Worm (Caenorhabditis elegans) whole organism, L4 larva: ENCODE measurements around the gene F46C3.7.
A peak's percentile ranks its signal among the peaks of the same experiment; 100 is the strongest.

Experiments
- D1046.2 ChIP-seq: fragments of 200-800 bp; sonication (Bioruptor generic); IDR thresholded peaks from 2 replicates; pipeline ENCODE4 v1.3.6; 2022; ENCODE audit warnings: missing genetic modification characterization, missing compliant biosample characterization
- F37D6.2 ChIP-seq: sonication (generic microtip); optimal IDR thresholded peaks from 2 replicates; lab custom pipeline; 2016; ENCODE audit warnings: mild to moderate bottlenecking, missing genetic modification characterization, missing compliant biosample characterization
- F44E2.7 ChIP-seq: fragments of 200-800 bp; sonication (Bioruptor generic); IDR thresholded peaks from 2 replicates; pipeline ENCODE4 v2.1.2; 2022; ENCODE audit warnings: missing genetic modification characterization, missing compliant biosample characterization
- R02D3.7 ChIP-seq: fragments of 150-350 bp; sonication (generic microtip); optimal IDR thresholded peaks from 3 replicates; lab custom pipeline; 2014; ENCODE audit warnings: missing biosample characterization, missing genetic modification characterization
- T26A8.4 ChIP-seq: fragments of 200-800 bp; sonication (Bioruptor generic); IDR thresholded peaks from 2 replicates; pipeline ENCODE4 v1.3.6; 2022; ENCODE audit warnings: missing genetic modification characterization, missing compliant biosample characterization
- Y75B8A.6 ChIP-seq: fragments of 200-800 bp; sonication (Bioruptor generic); IDR thresholded peaks from 2 replicates; pipeline ENCODE4 v1.3.6; 2022; ENCODE audit warnings: missing genetic modification reagents, missing genetic modification characterization, missing compliant biosample characterization
- aha-1 ChIP-seq: fragments of 150-350 bp; peaks from one replicate; lab custom pipeline; 2014; ENCODE audit warnings: missing biosample characterization, missing genetic modification characterization
- attf-4 ChIP-seq: sonication (generic microtip); optimal IDR thresholded peaks from 3 replicates; lab custom pipeline; 2017; ENCODE audit warnings: missing biosample characterization, missing genetic modification characterization
- ceh-32 ChIP-seq: sonication (generic microtip); optimal IDR thresholded peaks from 2 replicates; lab custom pipeline; 2016; ENCODE audit warnings: mild to moderate bottlenecking, missing genetic modification characterization, missing compliant biosample characterization; ENCODE audit not compliant: poor library complexity
- ceh-44 ChIP-seq: fragments of 200-800 bp; sonication (Bioruptor generic); IDR thresholded peaks from 2 replicates; pipeline ENCODE4 v1.3.6; 2022; ENCODE audit warnings: missing genetic modification reagents, missing genetic modification characterization, missing compliant biosample characterization
- ctbp-1 ChIP-seq: fragments of 200-800 bp; sonication (Bioruptor generic); IDR thresholded peaks from 2 replicates; pipeline ENCODE4 v1.3.6; 2022; ENCODE audit warnings: missing genetic modification reagents, missing genetic modification characterization, missing compliant biosample characterization
- daf-16 ChIP-seq, 3 experiments: sonication (generic microtip); optimal IDR thresholded peaks; 2 replicates each; lab custom pipeline; 2016 to 2017; ENCODE audit warnings: missing genetic modification characterization in 3 of 3, missing genetic modification reagents in 3 of 3, mild to moderate bottlenecking in 2 of 3, missing compliant biosample characterization in 2 of 3, missing biosample characterization in 1 of 3, moderate library complexity in 1 of 3
- dmd-6 ChIP-seq: fragments of 200-800 bp; sonication (Bioruptor generic); IDR thresholded peaks from 2 replicates; pipeline ENCODE4 v1.3.6; 2022; ENCODE audit warnings: missing genetic modification reagents, missing genetic modification characterization, missing compliant biosample characterization
- dmd-8 ChIP-seq: fragments of 200-800 bp; sonication (Bioruptor generic); IDR thresholded peaks from 2 replicates; pipeline ENCODE4 v1.3.6; 2022; ENCODE audit warnings: missing genetic modification characterization, missing compliant biosample characterization
- dve-1 ChIP-seq: sonication (generic microtip); optimal IDR thresholded peaks from 2 replicates; lab custom pipeline; 2017; ENCODE audit warnings: antibody characterized with exemption, mild to moderate bottlenecking, missing genetic modification characterization, missing compliant biosample characterization; ENCODE audit not compliant: insufficient read depth
- egl-27 ChIP-seq: sonication (generic microtip); optimal IDR thresholded peaks from 3 replicates; lab custom pipeline; 2017; ENCODE audit warnings: missing biosample characterization, missing genetic modification reagents, missing genetic modification characterization
- fkh-10 ChIP-seq: fragments of 150-350 bp; optimal IDR thresholded peaks from 2 replicates; lab custom pipeline; 2014; ENCODE audit warnings: missing biosample characterization, missing genetic modification reagents, missing genetic modification characterization
- hif-1 ChIP-seq, 2 experiments: sonication (generic microtip); optimal IDR thresholded peaks; 2 replicates each; lab custom pipeline; 2016 to 2017; ENCODE audit warnings: missing compliant biosample characterization in 2 of 2, missing genetic modification characterization in 2 of 2, missing genetic modification reagents in 2 of 2, missing genotype in 2 of 2, mild to moderate bottlenecking in 1 of 2
- hlh-11 ChIP-seq: fragments of 200-800 bp; sonication (Bioruptor generic); optimal IDR thresholded peaks from 2 replicates; lab custom pipeline; 2018; ENCODE audit warnings: mild to moderate bottlenecking, missing genetic modification characterization, missing compliant biosample characterization
- hlh-30 ChIP-seq: sonication (generic microtip); optimal IDR thresholded peaks from 2 replicates; lab custom pipeline; 2017; ENCODE audit warnings: antibody characterized with exemption, mild to moderate bottlenecking, missing genetic modification characterization, missing compliant biosample characterization; ENCODE audit not compliant: insufficient read depth
- hmg-1.1 ChIP-seq: fragments of 200-800 bp; sonication (Bioruptor generic); IDR thresholded peaks from 2 replicates; pipeline ENCODE4 v1.3.6; 2022; ENCODE audit warnings: missing genetic modification reagents, missing genetic modification characterization, missing compliant biosample characterization
- lim-7 ChIP-seq: fragments of 200-800 bp; sonication (Bioruptor generic); IDR thresholded peaks from 2 replicates; pipeline ENCODE4 v1.3.6; 2022; ENCODE audit warnings: missing genetic modification characterization, missing compliant biosample characterization
- lin-1 ChIP-seq: fragments of 200-800 bp; sonication (Bioruptor generic); IDR thresholded peaks from 2 replicates; pipeline ENCODE4 v1.3.6; 2022; ENCODE audit warnings: missing genetic modification reagents, missing genetic modification characterization, missing compliant biosample characterization
- lin-15B ChIP-seq: fragments of 150-350 bp; sonication (generic microtip); optimal IDR thresholded peaks from 3 replicates; lab custom pipeline; 2014; ENCODE audit warnings: missing biosample characterization, missing genetic modification characterization
- lir-3 ChIP-seq: sonication (generic microtip); optimal IDR thresholded peaks from 2 replicates; lab custom pipeline; 2016; ENCODE audit warnings: mild to moderate bottlenecking, missing genetic modification characterization, missing compliant biosample characterization
- lsy-2 ChIP-seq, 2 experiments: fragments of 150-350 bp in 1 of 2; sonication (generic microtip) in 1 of 2; optimal IDR thresholded peaks; 2 replicates each; lab custom pipeline; 2014 to 2017; ENCODE audit warnings: missing biosample characterization in 2 of 2, missing genetic modification characterization in 2 of 2
- madf-9 ChIP-seq: fragments of 200-800 bp; sonication (Bioruptor generic); conservative IDR thresholded peaks from 2 replicates; pipeline ENCODE4 v1.3.6; 2022; ENCODE audit warnings: missing genetic modification reagents, missing genetic modification characterization, missing compliant biosample characterization
- mdl-1 ChIP-seq, 2 experiments: fragments of 150-350 bp in 1 of 2; sonication (generic microtip) in 1 of 2; optimal IDR thresholded peaks; 2 replicates each; lab custom pipeline; 2014 to 2017; ENCODE audit warnings: missing biosample characterization in 2 of 2, missing genetic modification characterization in 2 of 2
- mep-1 ChIP-seq: fragments of 150-350 bp; sonication (generic microtip); optimal IDR thresholded peaks from 3 replicates; lab custom pipeline; 2014; ENCODE audit warnings: missing biosample characterization, missing genetic modification characterization
- mes-2 ChIP-seq: sonication (generic microtip); optimal IDR thresholded peaks from 2 replicates; lab custom pipeline; 2016; ENCODE audit warnings: missing genotype, mild to moderate bottlenecking, missing genetic modification characterization, missing compliant biosample characterization; ENCODE audit not compliant: poor library complexity, severe bottlenecking
- mxl-2 ChIP-seq: fragments of 200-800 bp; sonication (Bioruptor generic); conservative IDR thresholded peaks from 2 replicates; pipeline ENCODE4 v1.3.6; 2022; ENCODE audit warnings: missing genetic modification reagents, missing genetic modification characterization, missing compliant biosample characterization
- nhr-11 ChIP-seq: fragments of 150-350 bp; optimal IDR thresholded peaks from 2 replicates; lab custom pipeline; 2014; ENCODE audit warnings: missing biosample characterization, missing genetic modification characterization
- nhr-111 ChIP-seq: fragments of 200-800 bp; sonication (Bioruptor generic); optimal IDR thresholded peaks from 2 replicates; lab custom pipeline; 2018; ENCODE audit warnings: mild to moderate bottlenecking, missing genetic modification characterization, missing compliant biosample characterization
- nhr-237 ChIP-seq: sonication (generic microtip); optimal IDR thresholded peaks from 2 replicates; lab custom pipeline; 2017; ENCODE audit warnings: missing biosample characterization, missing genetic modification characterization
- nhr-25 ChIP-seq: sonication (generic microtip); optimal IDR thresholded peaks from 2 replicates; lab custom pipeline; 2017; ENCODE audit warnings: missing genetic modification characterization, mild to moderate bottlenecking, missing compliant biosample characterization, antibody characterized with exemption, moderate library complexity, borderline replicate concordance; ENCODE audit not compliant: insufficient read depth
- nhr-28 ChIP-seq: fragments of 150-350 bp; optimal IDR thresholded peaks from 2 replicates; lab custom pipeline; 2014; ENCODE audit warnings: missing biosample characterization, missing genetic modification characterization
- nhr-48 ChIP-seq: sonication (generic microtip); optimal IDR thresholded peaks from 2 replicates; lab custom pipeline; 2016; ENCODE audit warnings: mild to moderate bottlenecking, missing genetic modification characterization, missing compliant biosample characterization
- nhr-6 ChIP-seq: fragments of 150-350 bp; optimal IDR thresholded peaks from 2 replicates; lab custom pipeline; 2014; ENCODE audit warnings: missing biosample characterization, missing genetic modification characterization
- pha-4 ChIP-seq, 2 experiments: fragments of 150-350 bp in 1 of 2; fragments of 200-800 bp in 1 of 2; sonication (Bioruptor generic) in 1 of 2; IDR thresholded peaks in 1 of 2; optimal IDR thresholded peaks in 1 of 2; 2 replicates each; pipeline versions ENCODE4 v1.3.6 to Lab custom; 2014 to 2022; ENCODE audit warnings: missing genetic modification characterization in 2 of 2, missing genetic modification reagents in 2 of 2, missing biosample characterization in 1 of 2, missing compliant biosample characterization in 1 of 2
- php-3 ChIP-seq: fragments of 200-800 bp; sonication (Bioruptor generic); IDR thresholded peaks from 2 replicates; pipeline ENCODE4 v1.3.6; 2022; ENCODE audit warnings: missing genetic modification reagents, missing genetic modification characterization, missing compliant biosample characterization
- snpc-1.2 ChIP-seq: fragments of 200-800 bp; sonication (Bioruptor generic); IDR thresholded peaks from 2 replicates; pipeline ENCODE4 v1.3.6; 2022; ENCODE audit warnings: missing genetic modification reagents, missing genetic modification characterization, missing compliant biosample characterization
- spr-1 ChIP-seq: sonication (generic microtip); optimal IDR thresholded peaks from 2 replicates; lab custom pipeline; 2016; ENCODE audit warnings: mild to moderate bottlenecking, missing genetic modification characterization, missing compliant biosample characterization
- unc-62 ChIP-seq, 3 experiments: fragments of 150-350 bp in 1 of 3; sonication (generic microtip); optimal IDR thresholded peaks in 2 of 3; peaks in 1 of 3; 1 replicate in 1 of 3; 2 replicates in 2 of 3; lab custom pipeline; 2014 to 2017; ENCODE audit warnings: missing biosample characterization in 3 of 3, missing genetic modification characterization in 3 of 3, missing genetic modification reagents in 3 of 3, missing genotype in 1 of 3
- zfp-2 ChIP-seq: sonication (generic microtip); optimal IDR thresholded peaks from 2 replicates; lab custom pipeline; 2016; ENCODE audit warnings: mild to moderate bottlenecking, missing genetic modification characterization, missing compliant biosample characterization
- ztf-11 ChIP-seq: fragments of 150-350 bp; optimal IDR thresholded peaks from 2 replicates; lab custom pipeline; 2014; ENCODE audit warnings: missing biosample characterization, missing genetic modification characterization

The F46C3.7 gene

DNA sequence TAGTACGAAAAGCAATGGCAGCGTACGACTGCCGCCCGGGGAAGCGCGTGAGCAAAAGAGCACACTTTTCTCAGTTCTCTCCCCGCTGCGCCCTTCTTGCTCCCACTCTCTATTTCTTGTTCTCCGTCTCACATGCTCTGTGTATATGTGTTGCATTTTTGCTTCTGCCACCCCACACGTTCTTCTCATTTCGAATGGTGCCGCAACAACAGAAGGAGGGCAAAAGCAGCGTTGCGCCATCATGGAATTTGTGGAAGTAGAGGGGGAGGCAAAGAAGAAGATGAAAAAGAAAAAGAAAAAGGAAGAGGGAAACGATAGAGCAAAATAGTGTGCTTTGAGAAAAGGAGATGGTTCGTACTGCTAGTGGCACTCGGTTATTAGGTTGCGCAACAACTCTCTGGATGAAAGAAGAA is 27.5 kb downstream of the F46C3.7 start (continued):
- TF ChIP-seq pha-4 (GFP tag; IDR thresholded peaks at IDR 0.05; lab: Robert Waterston, UW) (peak; percentile 44; the same call in 1 of the 2 replicates), pha-4 (tag; optimal IDR thresholded peaks at IDR 0.05; lab: Kevin White, UChicago) (no peak), ceh-32 (tag; lab: Kevin White, UChicago) (peak; percentile 32), nhr-111 (GFP tag; lab: Kevin White, UChicago) (no peak), F37D6.2 (peak; percentile 66), Y75B8A.6 (no peak), R02D3.7 (no peak), nhr-11 (tag; lab: Kevin White, UChicago) (peak; percentile 59), nhr-6 (tag; lab: Kevin White, UChicago) (peak; percentile 9), hif-1 (tag; optimal IDR thresholded peaks at IDR 0.05; lab: Kevin White, UChicago) (peak in 1 of 2 experiments; percentile 70), mdl-1 (tag; optimal IDR thresholded peaks at IDR 0.05; lab: Kevin White, UChicago) (peak; percentile 48 to 92), attf-4 (no peak), T26A8.4 (GFP tag; lab: Robert Waterston, UW) (no peak), spr-1 (tag; lab: Kevin White, UChicago) (peak; percentile 21)

DNA sequence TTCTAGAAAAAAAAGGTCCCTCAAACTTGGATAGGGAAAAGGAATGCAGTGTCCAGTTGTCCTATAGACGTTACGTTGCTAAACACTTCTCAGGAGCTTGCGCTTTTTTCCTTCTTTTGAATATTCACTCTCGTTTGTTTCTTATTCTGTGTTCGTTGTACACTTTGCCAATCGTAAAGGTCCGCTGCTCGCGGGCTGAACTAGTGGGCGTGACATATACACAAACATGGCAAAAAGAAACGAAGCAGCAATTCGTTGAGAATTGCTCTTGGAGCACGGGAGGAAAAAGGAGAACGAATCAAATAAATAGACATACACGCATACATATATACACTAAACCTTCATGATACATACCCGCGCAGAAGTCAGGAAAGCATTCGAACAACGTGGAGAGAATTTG is 29.0 kb downstream of the F46C3.7 start:
- TF ChIP-seq php-3 (GFP tag; lab: Robert Waterston, UW) (no peak), mdl-1 (tag; optimal IDR thresholded peaks at IDR 0.05; lab: Kevin White, UChicago) (peak in 1 of 2 experiments; percentile 2), F44E2.7 (GFP tag; lab: Robert Waterston, UW) (no peak), hmg-1.1 (GFP tag; lab: Robert Waterston, UW) (0 out of 2 replicates have a peak, but pooled peaks have one; percentile 28), R02D3.7 (no peak), lir-3 (tag; lab: Kevin White, UChicago) (no peak), snpc-1.2 (GFP tag; lab: Robert Waterston, UW) (no peak), dmd-8 (no peak), lin-15B (tag; lab: Kevin White, UChicago) (no peak), ctbp-1 (peak; percentile 40; the same call in 1 of the 2 replicates), nhr-48 (tag; lab: Kevin White, UChicago) (no peak), mep-1 (peak; percentile 53), egl-27 (tag; lab: Kevin White, UChicago) (no peak), hlh-30 (peak; percentile 62), madf-9 (GFP tag; lab: Robert Waterston, UW) (0 out of 2 replicates have a peak, but pooled peaks have one; percentile 28), lsy-2 (tag; optimal IDR thresholded peaks at IDR 0.05; lab: Kevin White, UChicago) (peak in 1 of 2 experiments; percentile 1), aha-1 (tag; lab: Kevin White, UChicago) (peak; percentile 93), zfp-2 (tag; lab: Kevin White, UChicago) (no peak), hlh-11 (tag; lab: Kevin White, UChicago) (no peak)

DNA sequence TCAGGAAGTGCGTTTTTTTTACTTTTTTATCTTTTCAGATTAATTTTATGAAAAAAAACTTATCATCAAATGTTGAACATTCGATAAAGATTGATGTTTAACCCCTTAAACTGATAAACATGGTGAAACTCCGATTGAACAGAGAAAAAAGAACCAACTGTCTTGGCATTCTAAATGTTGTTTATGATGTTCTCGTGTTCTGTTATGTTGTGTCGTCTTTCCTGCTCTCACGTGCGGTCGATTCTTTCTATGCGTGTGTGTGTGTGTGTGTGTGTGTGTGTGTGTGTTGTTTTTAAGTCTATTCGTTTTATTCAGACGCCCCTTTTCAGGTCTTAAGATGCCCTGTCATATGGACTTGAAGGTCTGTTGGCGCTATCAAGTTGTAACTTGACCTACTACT is 29.8 kb downstream of the F46C3.7 start:
- peak in 1 of 2 experiments; percentile 13 for TF ChIP-seq hif-1 (tag; optimal IDR thresholded peaks at IDR 0.05; lab: Kevin White, UChicago)
- no peak for TF ChIP-seq ceh-44 (GFP tag; lab: Robert Waterston, UW)
- peak; percentile 49 for TF ChIP-seq nhr-11 (tag; lab: Kevin White, UChicago)
- peak; percentile 95 for TF ChIP-seq aha-1 (tag; lab: Kevin White, UChicago)
- TF ChIP-seq fkh-10 (GFP tag; lab: Kevin White, UChicago): no peak
- TF ChIP-seq nhr-237 (tag; lab: Kevin White, UChicago): no peak
- no peak for TF ChIP-seq lim-7
- peak in 1 of 2 experiments; percentile 33 for TF ChIP-seq daf-16 (GFP tag; optimal IDR thresholded peaks at IDR 0.05; lab: Kevin White, UChicago)
- peak; percentile 80 for TF ChIP-seq daf-16 (tag; optimal IDR thresholded peaks at IDR 0.05; lab: Kevin White, UChicago)
- no peak for TF ChIP-seq lin-1 (GFP tag; lab: Robert Waterston, UW)
- TF ChIP-seq pha-4 (GFP tag; IDR thresholded peaks at IDR 0.05; lab: Robert Waterston, UW): no peak
- TF ChIP-seq pha-4 (tag; optimal IDR thresholded peaks at IDR 0.05; lab: Kevin White, UChicago): peak; percentile 66
- TF ChIP-seq ctbp-1: 0 out of 2 replicates have a peak, but pooled peaks have one; percentile 16
- peak; percentile 56 for TF ChIP-seq dmd-6 (GFP tag; lab: Robert Waterston, UW)
- TF ChIP-seq dve-1 (tag; lab: Kevin White, UChicago): peak; percentile 82
- TF ChIP-seq unc-62 (GFP tag; optimal IDR thresholded peaks at IDR 0.05 in 1 of 2; lab: Kevin White, UChicago): peak in 1 of 2 experiments; percentile 84
- TF ChIP-seq unc-62 (tag; optimal IDR thresholded peaks at IDR 0.05; lab: Kevin White, UChicago): no peak
- 0 out of 2 replicates have a peak, but pooled peaks have one; percentile 23 for TF ChIP-seq php-3 (GFP tag; lab: Robert Waterston, UW)
- no peak for TF ChIP-seq D1046.2
- TF ChIP-seq mes-2 (tag; lab: Kevin White, UChicago): peak; percentile 16
- no peak for TF ChIP-seq mxl-2 (GFP tag; lab: Robert Waterston, UW)
- TF ChIP-seq ztf-11 (tag; lab: Kevin White, UChicago): no peak
- TF ChIP-seq nhr-25 (tag; lab: Kevin White, UChicago): no peak
- peak; percentile 67 for TF ChIP-seq nhr-28 (tag; lab: Kevin White, UChicago)
